Worm (Caenorhabditis elegans) whole organism, L1 larva: ENCODE data around the gene C49F8.3.
A peak's percentile ranks its signal among the peaks of the same experiment; 100 is the strongest.
"Not testable (repeated sequence)": the region's sequence is repeated elsewhere in the genome, so short reads cannot be mapped to it uniquely, and the experiment has no call there.

Source experiments
- C04F5.9 ChIP-seq: sonication (generic microtip); optimal IDR thresholded peaks from 2 replicates; lab custom pipeline; 2016; ENCODE audit warnings: missing genetic modification characterization, missing compliant biosample characterization
- C16A3.4 ChIP-seq: fragments of 150-350 bp; optimal IDR thresholded peaks from 2 replicates; lab custom pipeline; 2014; ENCODE audit warnings: missing biosample characterization, missing genetic modification characterization
- F16B12.6 ChIP-seq: fragments of 150-350 bp; optimal IDR thresholded peaks from 2 replicates; lab custom pipeline; 2014; ENCODE audit warnings: missing biosample characterization, missing genetic modification characterization
- alr-1 ChIP-seq: fragments of 200-800 bp; sonication (Bioruptor generic); optimal IDR thresholded peaks from 2 replicates; lab custom pipeline; 2018; ENCODE audit warnings: borderline replicate concordance, mild to moderate bottlenecking, missing genetic modification characterization, missing compliant biosample characterization
- blmp-1 ChIP-seq: fragments of 150-350 bp; optimal IDR thresholded peaks from 2 replicates; lab custom pipeline; 2014; ENCODE audit warnings: missing biosample characterization, missing genetic modification characterization
- ceh-82 ChIP-seq, 3 experiments: fragments of 150-350 bp in 1 of 3; sonication (generic microtip) in 2 of 3; optimal IDR thresholded peaks; 2 replicates each; lab custom pipeline; 2014 to 2017; ENCODE audit warnings: missing biosample characterization in 3 of 3, missing genetic modification characterization in 3 of 3
- ces-1 ChIP-seq: fragments of 150-350 bp; optimal IDR thresholded peaks from 2 replicates; lab custom pipeline; 2014; ENCODE audit warnings: missing biosample characterization, missing genetic modification reagents, missing genetic modification characterization
- dsc-1 ChIP-seq: sonication (generic microtip); optimal IDR thresholded peaks from 2 replicates; lab custom pipeline; 2016; ENCODE audit warnings: mild to moderate bottlenecking, missing genetic modification characterization, missing compliant biosample characterization
- efl-1 ChIP-seq, 4 experiments: fragments of 150-350 bp; optimal IDR thresholded peaks in 3 of 4; peaks in 1 of 4; 1 replicate in 1 of 4; 2 replicates in 3 of 4; lab custom pipeline; 2014; ENCODE audit warnings: missing biosample characterization in 2 of 4, missing genetic modification characterization in 2 of 4, missing genetic modification reagents in 2 of 4
- elt-3 ChIP-seq, 6 experiments: fragments of 150-350 bp in 1 of 6; sonication (generic microtip); optimal IDR thresholded peaks; 2 replicates each; lab custom pipeline; 2017 to 2018; ENCODE audit warnings: missing biosample characterization in 6 of 6, missing genetic modification characterization in 6 of 6, inconsistent platforms in 1 of 6
- ets-5 ChIP-seq: fragments of 200-800 bp; sonication (Bioruptor generic); IDR thresholded peaks from 2 replicates; pipeline ENCODE4 v1.3.6; 2022; ENCODE audit warnings: missing genetic modification characterization, missing compliant biosample characterization
- fkh-10 ChIP-seq: sonication (generic microtip); optimal IDR thresholded peaks from 2 replicates; lab custom pipeline; 2017; ENCODE audit warnings: missing biosample characterization, missing genetic modification reagents, missing genetic modification characterization
- fkh-8 ChIP-seq: sonication (generic microtip); optimal IDR thresholded peaks from 2 replicates; lab custom pipeline; 2016; ENCODE audit warnings: mild to moderate bottlenecking, missing genetic modification characterization, missing compliant biosample characterization
- hlh-4 ChIP-seq: sonication (generic microtip); optimal IDR thresholded peaks from 2 replicates; lab custom pipeline; 2016; ENCODE audit warnings: mild to moderate bottlenecking, missing genetic modification characterization, missing compliant biosample characterization
- lin-14 ChIP-seq: fragments of 200-800 bp; sonication (Bioruptor generic); optimal IDR thresholded peaks from 2 replicates; lab custom pipeline; 2018; ENCODE audit warnings: mild to moderate bottlenecking, missing genetic modification characterization, moderate library complexity, missing compliant biosample characterization
- lin-35 ChIP-seq, 2 experiments: fragments of 150-350 bp; optimal IDR thresholded peaks; 2 replicates each; lab custom pipeline; 2014; ENCODE audit warnings: missing biosample characterization in 2 of 2, missing genetic modification characterization in 2 of 2, missing genetic modification reagents in 2 of 2
- nhr-19 ChIP-seq: fragments of 200-800 bp; sonication (Bioruptor generic); conservative IDR thresholded peaks from 2 replicates; pipeline ENCODE4 v1.3.6; 2022; ENCODE audit warnings: missing genetic modification characterization, missing compliant biosample characterization
- nhr-71 ChIP-seq: sonication (generic microtip); optimal IDR thresholded peaks from 2 replicates; lab custom pipeline; 2016; ENCODE audit warnings: mild to moderate bottlenecking, missing genetic modification characterization, moderate library complexity, missing compliant biosample characterization
- nhr-85 ChIP-seq: sonication (generic microtip); peaks from one replicate; lab custom pipeline; 2016; ENCODE audit warnings: missing genetic modification characterization, inconsistent platforms, missing compliant biosample characterization
- pax-3 ChIP-seq: fragments of 200-800 bp; sonication (Bioruptor generic); optimal IDR thresholded peaks from 2 replicates; lab custom pipeline; 2018; ENCODE audit warnings: mild to moderate bottlenecking, missing genetic modification characterization, moderate library complexity, missing compliant biosample characterization
- rnt-1 ChIP-seq: sonication (generic microtip); optimal IDR thresholded peaks from 2 replicates; lab custom pipeline; 2016; ENCODE audit warnings: mild to moderate bottlenecking, missing genetic modification characterization, moderate library complexity, missing compliant biosample characterization
- sptf-1 ChIP-seq: fragments of 150-350 bp; optimal IDR thresholded peaks from 2 replicates; lab custom pipeline; 2014; ENCODE audit warnings: missing biosample characterization, missing genetic modification characterization
- sup-37 ChIP-seq: fragments of 200-800 bp; sonication (Bioruptor generic); optimal IDR thresholded peaks from 2 replicates; lab custom pipeline; 2018; ENCODE audit warnings: mild to moderate bottlenecking, missing genetic modification characterization, missing compliant biosample characterization
- vab-15 ChIP-seq: sonication (generic microtip); optimal IDR thresholded peaks from 2 replicates; lab custom pipeline; 2017; ENCODE audit warnings: missing genotype, mild to moderate bottlenecking, missing genetic modification characterization, missing compliant biosample characterization
- xbp-1 ChIP-seq: sonication (generic microtip); optimal IDR thresholded peaks from 2 replicates; lab custom pipeline; 2016; ENCODE audit warnings: missing genetic modification characterization, missing compliant biosample characterization
- zip-4 ChIP-seq: fragments of 200-800 bp; sonication (Bioruptor generic); optimal IDR thresholded peaks from 2 replicates; lab custom pipeline; 2018; ENCODE audit warnings: mild to moderate bottlenecking, missing genetic modification characterization, moderate library complexity, missing compliant biosample characterization

Gene C49F8.3

ce11 chrX:13387497-13387953, at the start of gene C49F8.3:
C49F8.3 (minus strand) TSS chrX:13387547.
- TF ChIP-seq nhr-71 (tag; lab: Kevin White, UChicago) (peak; percentile 21), lin-14 (GFP tag; lab: Kevin White, UChicago) (peak; percentile 20), elt-3 (tag; optimal IDR thresholded peaks at IDR 0.05; lab: Kevin White, UChicago) (peak in 1 of 6 experiments; percentile 1), blmp-1 (tag; lab: Kevin White, UChicago) (peak; percentile 87), sup-37 (GFP tag; lab: Kevin White, UChicago) (no peak), C16A3.4 (tag; lab: Kevin White, UChicago) (no peak)

DNA sequence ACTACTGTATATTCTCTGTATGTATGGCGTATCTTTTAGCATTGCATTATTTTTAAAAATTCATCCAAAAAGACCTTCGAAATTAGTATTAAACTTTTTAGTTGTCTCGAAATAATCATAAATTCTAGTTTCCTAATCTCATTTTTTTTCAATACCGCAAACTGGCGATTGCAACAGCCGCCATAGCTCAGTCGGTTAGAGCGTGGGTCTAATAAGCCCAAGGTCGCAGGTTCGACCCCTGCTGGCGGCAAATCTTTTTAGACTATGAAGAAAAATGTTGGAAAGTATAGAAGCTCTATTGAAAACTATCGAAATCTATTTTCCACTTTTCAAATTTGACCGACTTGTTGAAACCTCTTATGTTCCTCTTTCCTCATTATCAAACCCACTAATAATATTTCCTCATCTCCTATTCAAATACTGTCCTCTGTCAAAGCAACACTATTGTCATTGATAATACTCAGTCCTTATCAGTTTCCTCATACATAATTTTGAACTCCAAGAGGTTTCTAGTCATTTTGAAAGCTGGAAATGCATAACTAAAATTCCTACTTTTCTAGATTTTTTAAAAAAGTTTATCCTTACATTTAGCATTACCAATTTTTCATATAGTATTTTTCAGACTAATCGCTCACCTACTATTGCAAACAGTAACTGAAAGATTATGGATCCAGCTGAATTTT, 48.6 kb upstream of the C49F8.3 start, which contains the start of gene jmjd-3.3:
Gene jmjd-3.3, plus strand, starts transcription at position 633 of the 683 bp plus-strand sequence.
- TF ChIP-seq efl-1 (optimal IDR thresholded peaks at IDR 0.05; lab: Kevin White, UChicago) (no peak), efl-1 (GFP tag; optimal IDR thresholded peaks at IDR 0.05 in 1 of 2; lab: Kevin White, UChicago) (peak in 1 of 2 experiments; percentile 43), C16A3.4 (tag; lab: Kevin White, UChicago) (no peak)
- TF ChIP-seq, all 84 proteins: peak for 1

DNA sequence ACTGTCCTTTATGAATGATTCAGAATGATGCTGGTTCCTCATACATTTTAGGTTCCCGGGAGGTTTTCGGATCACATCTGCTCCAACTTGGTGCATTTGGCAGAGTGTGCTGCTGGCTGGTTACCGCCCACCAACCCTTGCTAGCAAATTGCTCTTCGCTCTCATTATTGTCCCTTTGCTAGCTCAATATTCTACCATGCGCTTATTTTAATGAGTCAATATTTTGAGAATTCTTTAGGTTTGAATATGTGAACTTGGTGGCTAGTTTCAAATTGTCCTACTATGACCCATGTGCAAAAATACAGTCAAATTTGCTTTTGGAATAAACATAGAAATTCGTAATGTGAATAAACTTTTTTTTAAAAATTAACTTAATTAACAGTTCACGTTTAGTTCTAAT, 47.8 kb upstream of the C49F8.3 start:
- TF ChIP-seq nhr-85 = no peak
- TF ChIP-seq C04F5.9 = no peak
- TF ChIP-seq dsc-1 (tag; lab: Kevin White, UChicago) = peak; percentile 21
- no peak for TF ChIP-seq rnt-1

DNA sequence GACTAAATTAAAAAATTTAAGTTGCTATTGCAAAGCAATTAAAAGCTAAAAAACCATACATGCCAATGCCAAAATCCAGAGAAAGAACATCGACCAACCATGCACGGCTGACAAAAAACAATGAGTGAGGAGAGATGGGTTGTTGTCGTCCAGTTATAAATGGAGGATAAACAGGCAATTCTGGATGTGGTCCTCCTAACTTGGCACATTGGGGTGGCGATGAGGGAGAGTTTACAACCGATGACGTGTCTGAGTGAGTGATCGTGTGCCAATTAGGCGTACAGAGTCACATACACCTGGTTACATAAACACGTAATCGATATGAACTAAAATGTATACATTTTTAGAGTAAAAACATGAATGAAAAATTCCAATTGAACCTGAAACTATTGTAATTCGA, 44.0 kb upstream of the C49F8.3 start, which contains the start of gene C29F7.10:
Gene C29F7.10, minus strand, starts transcription at position 101 of the 400 bp plus-strand sequence.
- not testable (repeated sequence) for TF ChIP-seq ces-1 (GFP tag; lab: Kevin White, UChicago); efl-1 (optimal IDR thresholded peaks at IDR 0.05; lab: Kevin White, UChicago); efl-1 (GFP tag; optimal IDR thresholded peaks at IDR 0.05 in 1 of 2; lab: Kevin White, UChicago); hlh-4 (tag; lab: Kevin White, UChicago)

DNA sequence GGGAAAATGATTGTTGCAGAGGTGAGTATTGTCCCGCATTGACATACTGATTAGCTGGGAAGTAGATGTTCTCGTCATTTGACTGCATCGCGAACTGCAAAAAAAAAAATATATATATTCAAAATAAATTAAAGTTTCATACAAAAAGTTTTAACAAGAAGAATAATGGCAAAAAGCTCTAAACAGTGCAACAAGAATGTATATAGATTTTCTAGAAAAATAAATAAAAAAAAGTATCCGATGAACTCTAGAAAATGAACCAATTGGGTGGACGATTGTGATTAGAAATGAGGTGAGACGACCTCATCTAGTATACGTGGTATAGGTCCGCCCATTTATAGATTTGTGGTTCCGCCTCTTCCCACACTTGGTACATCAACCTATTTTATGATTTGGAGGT, 41.4 kb upstream of the C49F8.3 start, which contains the start of gene fkh-4:
Gene fkh-4, minus strand, starts transcription at position 101 of the 400 bp plus-strand sequence.
- TF ChIP-seq pax-3 (tag; lab: Kevin White, UChicago); ceh-82 (tag; optimal IDR thresholded peaks at IDR 0.05; lab: Kevin White, UChicago); alr-1 (tag; lab: Kevin White, UChicago): not testable (repeated sequence)

DNA sequence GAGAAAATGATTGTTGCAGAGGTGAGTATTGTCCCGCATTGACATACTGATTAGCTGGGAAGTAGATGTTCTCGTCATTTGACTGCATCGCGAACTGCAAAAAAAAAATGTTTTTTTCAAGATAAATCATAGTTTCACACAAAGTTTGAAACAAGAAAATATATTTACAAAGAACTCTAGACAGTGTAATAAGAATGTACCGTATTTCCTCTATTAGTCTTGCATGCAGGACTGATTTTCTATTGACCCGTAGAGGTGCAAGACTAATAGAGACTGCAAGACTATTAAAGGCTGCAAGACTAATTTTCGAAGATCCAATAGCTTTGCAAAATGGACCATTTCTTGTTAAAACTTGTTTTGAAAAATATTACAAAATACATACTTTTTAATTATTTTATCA, 36.0 kb upstream of the C49F8.3 start, which contains the start of gene fkh-3:
Gene fkh-3, minus strand, starts transcription at position 101 of the 400 bp plus-strand sequence.
- TF ChIP-seq vab-15 (tag; lab: Kevin White, UChicago) (no peak), ets-5 (GFP tag; lab: Robert Waterston, UW) (no peak), fkh-8 (tag; lab: Kevin White, UChicago) (no peak), zip-4 (no peak), sptf-1 (tag; lab: Kevin White, UChicago) (no peak), nhr-19 (GFP tag; lab: Robert Waterston, UW) (no peak), fkh-10 (GFP tag; lab: Kevin White, UChicago) (no peak), F16B12.6 (tag; lab: Kevin White, UChicago) (no peak), blmp-1 (tag; lab: Kevin White, UChicago) (no peak), hlh-4 (tag; lab: Kevin White, UChicago) (no peak), lin-35 (GFP tag; optimal IDR thresholded peaks at IDR 0.05; lab: Kevin White, UChicago) (no peak), xbp-1 (no peak)
- TF ChIP-seq, all 84 proteins: peak for 0
